Fruit fly (Drosophila melanogaster) whole organism, prepupa: ENCODE results near the gene alpha-Est3.

Experiments used
- CG16779 ChIP-seq: fragments of 200-800 bp; sonication (Bioruptor generic); optimal IDR thresholded peaks from 3 replicates; lab custom pipeline; 2017; ENCODE audit warnings: missing biosample characterization, mild to moderate bottlenecking, missing genetic modification characterization
- CG6854 ChIP-seq: fragments of 200-800 bp; sonication (Bioruptor generic); optimal IDR thresholded peaks from 2 replicates; lab custom pipeline; 2017; ENCODE audit warnings: missing biosample characterization, mild to moderate bottlenecking, missing genetic modification characterization
- Lpt ChIP-seq: fragments of 200-800 bp; sonication (Bioruptor generic); optimal IDR thresholded peaks from 3 replicates; lab custom pipeline; 2016; ENCODE audit warnings: missing biosample characterization, missing genetic modification characterization
- OdsH ChIP-seq: fragments of 200-800 bp; sonication (Bioruptor generic); optimal IDR thresholded peaks from 3 replicates; lab custom pipeline; 2016; ENCODE audit warnings: missing biosample characterization, missing genetic modification characterization
- Sox102F ChIP-seq: fragments of 200-800 bp; sonication (Bioruptor generic); optimal IDR thresholded peaks from 2 replicates; lab custom pipeline; 2016; ENCODE audit warnings: missing biosample characterization, mild to moderate bottlenecking, missing genetic modification characterization
- esn ChIP-seq: fragments of 200-800 bp; sonication (Bioruptor generic); optimal IDR thresholded peaks from 2 replicates; lab custom pipeline; 2016; ENCODE audit warnings: missing biosample characterization, mild to moderate bottlenecking, missing genetic modification characterization, moderate library complexity
- fd85E ChIP-seq: fragments of 200-800 bp; sonication (Bioruptor generic); optimal IDR thresholded peaks from 3 replicates; lab custom pipeline; 2016; ENCODE audit warnings: missing biosample characterization, missing genetic modification characterization
- net ChIP-seq: fragments of 200-800 bp; sonication (Bioruptor generic); optimal IDR thresholded peaks from 3 replicates; lab custom pipeline; 2016; ENCODE audit warnings: missing biosample characterization, missing genetic modification characterization
- salr ChIP-seq, 2 experiments: fragments of 200-800 bp; sonication (Bioruptor generic); optimal IDR thresholded peaks; 3 replicates each; lab custom pipeline; 2016 to 2018; ENCODE audit warnings: missing biosample characterization in 2 of 2, missing genetic modification characterization in 2 of 2, mild to moderate bottlenecking in 1 of 2

- TF ChIP-seq OdsH (GFP tag; lab: Kevin White, UChicago) (no peak), CG6854 (GFP tag; lab: Kevin White, UChicago) (no peak), CG16779 (tag; lab: Kevin White, UChicago) (no peak), net (GFP tag; lab: Kevin White, UChicago) (no peak), Sox102F (GFP tag; lab: Kevin White, UChicago) (no peak), Lpt (GFP tag; lab: Kevin White, UChicago) (no peak), salr (GFP tag; optimal IDR thresholded peaks at IDR 0.05; lab: Kevin White, UChicago) (no peak), esn (GFP tag; lab: Kevin White, UChicago) (no peak), fd85E (GFP tag; lab: Kevin White, UChicago) (no peak)
Observed at dm6 chr3R:7508198-7508837, 33.1 kb downstream of the alpha-Est3 start.
